Worm (Caenorhabditis elegans) whole organism, late embryonic: Measurements from ENCODE around the gene F16B4.4.

ENCODE experiments used
- K09A11.1 ChIP-seq: sonication (generic microtip); optimal IDR thresholded peaks from 2 replicates; lab custom pipeline; 2017; ENCODE audit warnings: antibody characterized with exemption, mild to moderate bottlenecking, missing genetic modification characterization, missing compliant biosample characterization; ENCODE audit not compliant: insufficient read depth
- ama-1 ChIP-seq: fragments of 150-350 bp; optimal IDR thresholded peaks from 2 replicates; lab custom pipeline; 2014
- ceh-19 ChIP-seq: fragments of 200-800 bp; sonication (Bioruptor generic); optimal IDR thresholded peaks from 2 replicates; lab custom pipeline; 2018; ENCODE audit warnings: mild to moderate bottlenecking, missing genetic modification characterization, missing compliant biosample characterization
- ceh-2 ChIP-seq: sonication (generic microtip); optimal IDR thresholded peaks from 2 replicates; lab custom pipeline; 2016; ENCODE audit warnings: missing genotype, missing genetic modification characterization, missing compliant biosample characterization
- ceh-9 ChIP-seq: sonication (generic microtip); optimal IDR thresholded peaks from 2 replicates; lab custom pipeline; 2016; ENCODE audit warnings: mild to moderate bottlenecking, missing genetic modification characterization, inconsistent platforms, missing compliant biosample characterization
- elt-2 ChIP-seq: sonication (generic microtip); optimal IDR thresholded peaks from 2 replicates; lab custom pipeline; 2016; ENCODE audit warnings: missing genetic modification reagents, missing genetic modification characterization, missing compliant biosample characterization
- fkh-10 ChIP-seq: fragments of 150-350 bp; optimal IDR thresholded peaks from 2 replicates; lab custom pipeline; 2014; ENCODE audit warnings: missing biosample characterization, missing genetic modification reagents, missing genetic modification characterization
- gmeb-2 ChIP-seq: sonication (generic microtip); optimal IDR thresholded peaks from 2 replicates; lab custom pipeline; 2016; ENCODE audit warnings: missing genetic modification characterization, inconsistent platforms, missing compliant biosample characterization
- hlh-13 ChIP-seq: fragments of 200-800 bp; sonication (Bioruptor generic); optimal IDR thresholded peaks from 2 replicates; lab custom pipeline; 2018; ENCODE audit warnings: mild to moderate bottlenecking, missing genetic modification characterization, missing compliant biosample characterization
- mec-3 ChIP-seq: sonication (generic microtip); optimal IDR thresholded peaks from 2 replicates; lab custom pipeline; 2016; ENCODE audit warnings: borderline replicate concordance, missing genetic modification characterization, missing compliant biosample characterization
- syd-9 ChIP-seq: sonication (generic microtip); optimal IDR thresholded peaks from 2 replicates; lab custom pipeline; 2016; ENCODE audit warnings: mild to moderate bottlenecking, missing genetic modification characterization, moderate library complexity, missing compliant biosample characterization
- ztf-16 ChIP-seq: sonication (generic microtip); optimal IDR thresholded peaks from 2 replicates; lab custom pipeline; 2017; ENCODE audit warnings: missing genetic modification characterization, missing compliant biosample characterization

DNA sequence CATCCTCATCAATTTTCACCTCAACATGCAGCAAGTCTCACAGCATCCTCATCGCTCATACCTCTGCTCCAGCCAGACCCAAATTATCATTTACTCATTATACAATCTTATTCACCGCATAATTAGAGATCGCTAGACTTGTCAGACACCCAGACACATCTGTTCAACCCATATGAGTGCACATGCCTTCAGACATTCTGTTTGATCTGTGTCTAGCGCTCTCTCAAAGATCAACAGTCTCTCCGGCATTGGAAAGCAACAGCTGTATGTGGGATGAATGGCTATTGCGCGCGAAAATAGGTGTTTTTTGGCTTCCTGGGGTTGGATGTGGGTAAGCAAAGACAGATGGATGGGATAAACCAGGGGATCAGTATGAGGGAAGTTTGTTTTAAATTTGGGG, 21.2 kb upstream of the F16B4.4 start:
- TF ChIP-seq ceh-19 (GFP tag; lab: Kevin White, UChicago) (no peak), ceh-2 (no peak), mec-3 (no peak), syd-9 (tag; lab: Kevin White, UChicago) (no peak), ceh-9 (tag; lab: Kevin White, UChicago) (no peak), hlh-13 (GFP tag; lab: Kevin White, UChicago) (no peak), elt-2 (tag; lab: Kevin White, UChicago) (no peak), gmeb-2 (no peak), ama-1 (lab: Kevin White, UChicago) (no peak), fkh-10 (GFP tag; lab: Kevin White, UChicago) (no peak), K09A11.1 (tag; lab: Kevin White, UChicago) (no peak), ztf-16 (tag; lab: Kevin White, UChicago) (no peak)
